Fruit fly (Drosophila melanogaster): ENCODE data around the gene Srp19.

The Srp19 gene

DNA sequence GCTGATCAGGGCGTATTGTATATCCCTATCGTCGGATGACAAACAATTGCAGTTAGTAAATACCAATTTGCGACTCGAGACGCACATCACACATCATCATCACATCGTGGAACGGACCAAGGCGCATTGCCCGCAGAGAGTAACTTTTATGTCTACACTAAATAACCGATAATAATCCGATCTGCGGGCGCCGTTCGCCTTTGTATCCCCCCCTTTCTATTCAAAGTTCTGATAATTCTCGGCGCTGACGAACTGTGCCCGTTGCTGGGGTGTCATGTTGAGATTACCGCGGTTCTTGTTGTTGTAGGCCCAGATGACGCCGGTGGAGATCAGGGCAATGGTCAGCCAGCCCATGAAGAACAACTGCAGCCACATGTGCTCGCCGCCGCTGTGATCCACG lies 21.2 kb downstream of the Srp19 start:
- TF ChIP-seq CG3032 (tag; optimal IDR thresholded peaks at IDR 0.05) (no peak), Lpt (GFP tag; optimal IDR thresholded peaks at IDR 0.05) (no peak), CG34406 (GFP tag; optimal IDR thresholded peaks at IDR 0.05) (no peak), CG8319 (GFP tag; optimal IDR thresholded peaks at IDR 0.05) (no peak), Ets96B (tag; optimal IDR thresholded peaks at IDR 0.05) (no peak), achi (GFP tag; optimal IDR thresholded peaks at IDR 0.05) (no peak), CG6808 (GFP tag; optimal IDR thresholded peaks at IDR 0.05) (no peak), svp (GFP tag) (no peak), fd59A (GFP tag; optimal IDR thresholded peaks at IDR 0.05) (no peak), CG6276 (GFP tag; optimal IDR thresholded peaks at IDR 0.05) (no peak), Smox (GFP tag; optimal IDR thresholded peaks at IDR 0.05) (no peak), CG7368 (GFP tag; optimal IDR thresholded peaks at IDR 0.05) (no peak), CG1621 (tag; optimal IDR thresholded peaks at IDR 0.05) (no peak), CG4318 (GFP tag; optimal IDR thresholded peaks at IDR 0.05) (no peak), CG10631 (GFP tag; optimal IDR thresholded peaks at IDR 0.05) (no peak)

DNA sequence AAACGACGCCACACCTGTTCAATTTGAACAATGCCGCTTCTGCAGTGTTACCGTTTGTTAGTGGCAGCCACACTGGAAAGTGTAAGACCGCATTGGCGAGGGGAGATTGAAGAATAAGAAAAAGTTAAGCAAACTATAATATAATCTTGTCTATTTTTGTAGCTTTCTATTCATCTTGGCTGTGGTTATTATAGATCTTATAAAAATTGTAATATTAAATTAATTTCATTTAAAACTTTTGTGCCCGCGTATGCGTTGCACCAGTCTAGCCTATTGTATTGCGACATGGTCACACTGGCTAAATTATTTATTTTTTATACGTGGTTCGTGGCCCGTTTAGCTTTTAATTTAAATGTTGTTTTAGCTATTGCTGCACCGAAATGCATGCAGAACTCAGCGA lies 24.5 kb downstream of the Srp19 start, which contains the start of the genes RhoGEF4 and Rint1:
RhoGEF4 (minus strand) TSS at position 64 of the 400 bp plus-strand sequence.
Rint1 (plus strand) TSS at position 272 of the 400 bp plus-strand sequence.
- TF ChIP-seq Sox15 (GFP tag; optimal IDR thresholded peaks at IDR 0.05) (peak; percentile 45), CG31627 (GFP tag; optimal IDR thresholded peaks at IDR 0.05) (peak; percentile 63), CG4318 (GFP tag; optimal IDR thresholded peaks at IDR 0.05) (no peak), CG6808 (GFP tag; optimal IDR thresholded peaks at IDR 0.05) (no peak), acj6 (GFP tag; optimal IDR thresholded peaks at IDR 0.05) (peak; percentile 57), salr (GFP tag; optimal IDR thresholded peaks at IDR 0.05) (no peak), Ets21C (GFP tag; optimal IDR thresholded peaks at IDR 0.05) (no peak), Lpt (GFP tag; optimal IDR thresholded peaks at IDR 0.05) (no peak), CG3919 (GFP tag; optimal IDR thresholded peaks at IDR 0.05) (peak; percentile 40), Gug (GFP tag; IDR thresholded peaks at IDR 0.05) (peak; percentile 60), Eip78C (GFP tag) (peak; percentile 76), fd59A (GFP tag; optimal IDR thresholded peaks at IDR 0.05) (no peak), CG8119 (GFP tag; IDR thresholded peaks at IDR 0.05) (no peak), dac (GFP tag; optimal IDR thresholded peaks at IDR 0.05) (no peak), Sox14 (GFP tag; optimal IDR thresholded peaks at IDR 0.05) (peak; percentile 61), CG7368 (GFP tag; optimal IDR thresholded peaks at IDR 0.05) (no peak), Sox102F (GFP tag; optimal IDR thresholded peaks at IDR 0.05) (no peak), svp (GFP tag) (no peak), CG32006 (GFP tag; optimal IDR thresholded peaks at IDR 0.05) (no peak), achi (GFP tag; optimal IDR thresholded peaks at IDR 0.05) (peak; percentile 39), Hr38 (GFP tag; optimal IDR thresholded peaks at IDR 0.05) (no peak), CG11762 (GFP tag; optimal IDR thresholded peaks at IDR 0.05; ENCODE audit: insufficient read depth) (no peak), CG6792 (GFP tag; optimal IDR thresholded peaks at IDR 0.05) (peak; percentile 10), CG10669 (GFP tag; optimal IDR thresholded peaks at IDR 0.05) (peak; percentile 6), CG6276 (GFP tag; optimal IDR thresholded peaks at IDR 0.05) (no peak), Blimp-1 (GFP tag; optimal IDR thresholded peaks at IDR 0.05) (no peak), OdsH (GFP tag; optimal IDR thresholded peaks at IDR 0.05) (no peak), CG8632 (GFP tag; optimal IDR thresholded peaks at IDR 0.05) (no peak), CG34406 (GFP tag; optimal IDR thresholded peaks at IDR 0.05) (peak; percentile 32), lz (GFP tag; optimal IDR thresholded peaks at IDR 0.05) (peak; percentile 60), net (GFP tag; optimal IDR thresholded peaks at IDR 0.05) (peak; percentile 16), CG1621 (tag; optimal IDR thresholded peaks at IDR 0.05) (peak; percentile 1), CG16779 (tag; optimal IDR thresholded peaks at IDR 0.05) (no peak), pdm3 (GFP tag; optimal IDR thresholded peaks at IDR 0.05) (no peak), spab (GFP tag; optimal IDR thresholded peaks at IDR 0.05) (no peak), CG10631 (GFP tag; optimal IDR thresholded peaks at IDR 0.05) (no peak), fd85E (GFP tag; optimal IDR thresholded peaks at IDR 0.05) (no peak), fkh (GFP tag; optimal IDR thresholded peaks at IDR 0.05) (no peak), CG11294 (GFP tag; IDR thresholded peaks at IDR 0.05) (no peak), CG15336 (GFP tag; IDR thresholded peaks at IDR 0.05) (no peak), Eip93F (GFP tag; optimal IDR thresholded peaks at IDR 0.05) (no peak), CG6163 (GFP tag; IDR thresholded peaks at IDR 0.05) (peak; percentile 55; the same call in 1 of the 3 replicates), Ets96B (tag; optimal IDR thresholded peaks at IDR 0.05) (peak; percentile 33), Eip75B (GFP tag; optimal IDR thresholded peaks at IDR 0.05) (no peak), Met (GFP tag; optimal IDR thresholded peaks at IDR 0.05) (no peak), dsx (GFP tag; optimal IDR thresholded peaks at IDR 0.05; ENCODE audit: poor library complexity, severe bottlenecking) (peak; percentile 6), CG3032 (tag; optimal IDR thresholded peaks at IDR 0.05) (peak; percentile 58)

All from whole organism, prepupa.